Fruit fly (Drosophila melanogaster) whole organism, embryonic: ENCODE data around the gene CG9760.

Source experiments
- Antp ChIP-seq: fragments of 200-800 bp; sonication (Bioruptor generic); optimal IDR thresholded peaks from 3 replicates; lab custom pipeline; 2016; ENCODE audit warnings: missing biosample characterization, missing genetic modification characterization
- CG11398 ChIP-seq: fragments of 200-800 bp; sonication (Bioruptor generic); optimal IDR thresholded peaks from 2 replicates; lab custom pipeline; 2016; ENCODE audit warnings: missing biosample characterization, missing genetic modification characterization
- CG11723 ChIP-seq: fragments of 200-800 bp; sonication (Bioruptor generic); optimal IDR thresholded peaks from 2 replicates; lab custom pipeline; 2017; ENCODE audit warnings: missing biosample characterization, mild to moderate bottlenecking, missing genetic modification characterization
- CG12659 ChIP-seq: fragments of 200-800 bp; sonication (Bioruptor generic); optimal IDR thresholded peaks from 3 replicates; lab custom pipeline; 2017; ENCODE audit warnings: mild to moderate bottlenecking, missing biosample characterization, missing genetic modification reagents, missing genetic modification characterization
- CG15269 ChIP-seq: fragments of 200-800 bp; sonication (Bioruptor generic); optimal IDR thresholded peaks from 2 replicates; lab custom pipeline; 2018; ENCODE audit warnings: missing biosample characterization, mild to moderate bottlenecking, missing genetic modification characterization, moderate library complexity
- CG15479 ChIP-seq: fragments of 200-800 bp; sonication (Bioruptor generic); optimal IDR thresholded peaks from 3 replicates; lab custom pipeline; 2019; ENCODE audit warnings: missing biosample characterization, mild to moderate bottlenecking, missing genetic modification characterization, moderate library complexity
- CG1603 ChIP-seq: fragments of 200-800 bp; sonication (Bioruptor generic); optimal IDR thresholded peaks from 2 replicates; lab custom pipeline; 2019; ENCODE audit warnings: missing biosample characterization, mild to moderate bottlenecking, missing genetic modification characterization, moderate library complexity
- CG17361 ChIP-seq: fragments of 200-800 bp; sonication (Bioruptor generic); IDR thresholded peaks from 3 replicates; pipeline ENCODE4 v1.3.6; 2022; ENCODE audit warnings: missing biosample characterization, missing genetic modification characterization
- CG17385 ChIP-seq: fragments of 200-800 bp; sonication (Bioruptor generic); optimal IDR thresholded peaks from 3 replicates; lab custom pipeline; 2018; ENCODE audit warnings: missing biosample characterization, mild to moderate bottlenecking, missing genetic modification characterization
- CG17829 ChIP-seq: fragments of 200-800 bp; optimal IDR thresholded peaks from 2 replicates; lab custom pipeline; 2019; ENCODE audit warnings: missing biosample characterization, mild to moderate bottlenecking, missing genetic modification characterization, moderate library complexity
- CG1832 ChIP-seq: fragments of 200-800 bp; sonication (Bioruptor generic); optimal IDR thresholded peaks from 2 replicates; lab custom pipeline; 2017; ENCODE audit warnings: missing biosample characterization, mild to moderate bottlenecking, missing genetic modification characterization, inconsistent platforms
- CG2129 ChIP-seq: fragments of 200-800 bp; sonication (Bioruptor generic); IDR thresholded peaks from 2 replicates; pipeline ENCODE4 v1.3.6; 2022; ENCODE audit warnings: missing biosample characterization, missing genetic modification characterization; ENCODE audit not compliant: partially characterized antibody
- CG31365 ChIP-seq: fragments of 200-800 bp; sonication (Bioruptor generic); optimal IDR thresholded peaks from 2 replicates; lab custom pipeline; 2018; ENCODE audit warnings: missing biosample characterization, mild to moderate bottlenecking, missing genetic modification characterization
- CG6654 ChIP-seq: fragments of 200-800 bp; sonication (Bioruptor generic); optimal IDR thresholded peaks from 2 replicates; lab custom pipeline; 2017; ENCODE audit warnings: missing biosample characterization, mild to moderate bottlenecking, missing genetic modification characterization
- CG7786 ChIP-seq: fragments of 200-800 bp; sonication (Bioruptor generic); optimal IDR thresholded peaks from 2 replicates; lab custom pipeline; 2016; ENCODE audit warnings: missing biosample characterization, missing genetic modification characterization
- CG7987 ChIP-seq: fragments of 200-800 bp; sonication (Bioruptor generic); optimal IDR thresholded peaks from 2 replicates; lab custom pipeline; 2018; ENCODE audit warnings: missing biosample characterization, mild to moderate bottlenecking, missing genetic modification characterization, moderate library complexity
- Camta ChIP-seq: fragments of 200-800 bp; sonication (Bioruptor generic); optimal IDR thresholded peaks from 2 replicates; lab custom pipeline; 2016; ENCODE audit warnings: missing biosample characterization, missing genetic modification characterization
- Eip74EF ChIP-seq, 2 experiments: fragments of 200-800 bp in 1 of 2; fragments of >200 bp in 1 of 2; sonication (Bioruptor generic) in 1 of 2; optimal IDR thresholded peaks; 2 replicates each; lab custom pipeline; 2017 to 2019; ENCODE audit warnings: missing biosample characterization in 2 of 2, missing genetic modification characterization in 2 of 2, mild to moderate bottlenecking in 1 of 2, moderate library complexity in 1 of 2
- Fer2 ChIP-seq: fragments of 200-800 bp; sonication (Bioruptor generic); optimal IDR thresholded peaks from 2 replicates; lab custom pipeline; 2018; ENCODE audit warnings: missing biosample characterization, mild to moderate bottlenecking, missing genetic modification characterization, moderate library complexity
- Hr3 ChIP-seq: fragments of 200-800 bp; sonication (Bioruptor generic); optimal IDR thresholded peaks from 3 replicates; lab custom pipeline; 2016; ENCODE audit warnings: missing biosample characterization, missing genetic modification characterization
- Lim3 ChIP-seq: fragments of 200-800 bp; sonication (Bioruptor generic); IDR thresholded peaks from 2 replicates; pipeline ENCODE4 v1.3.6; 2022; ENCODE audit warnings: missing biosample characterization, missing genetic modification characterization
- Meics ChIP-seq: fragments of 200-800 bp; sonication (Bioruptor generic); optimal IDR thresholded peaks from 2 replicates; lab custom pipeline; 2017; ENCODE audit warnings: missing biosample characterization, mild to moderate bottlenecking, missing genetic modification characterization
- Oaz ChIP-seq: fragments of 200-800 bp; sonication (Bioruptor generic); IDR thresholded peaks from 2 replicates; pipeline ENCODE4 v1.3.6; 2022; ENCODE audit warnings: missing biosample characterization, missing genetic modification characterization
- Rx ChIP-seq: fragments of 200-800 bp; sonication (Bioruptor generic); IDR thresholded peaks from 2 replicates; pipeline ENCODE4 v1.3.6; 2022; ENCODE audit warnings: missing biosample characterization, missing genetic modification characterization
- Xbp1 ChIP-seq: fragments of 200-800 bp; sonication (Bioruptor generic); optimal IDR thresholded peaks from 3 replicates; lab custom pipeline; 2016; ENCODE audit warnings: missing biosample characterization, mild to moderate bottlenecking, missing genetic modification characterization
- abd-A ChIP-seq: fragments of 200-800 bp; sonication (Bioruptor generic); optimal IDR thresholded peaks from 3 replicates; lab custom pipeline; 2019; ENCODE audit warnings: missing biosample characterization, mild to moderate bottlenecking, missing genetic modification characterization, moderate library complexity
- amos ChIP-seq: fragments of 200-800 bp; sonication (Bioruptor generic); IDR thresholded peaks from 2 replicates; pipeline ENCODE4 v1.3.6; 2022; ENCODE audit warnings: missing biosample characterization, missing genetic modification characterization; ENCODE audit not compliant: partially characterized antibody
- bigmax ChIP-seq: fragments of 200-800 bp; sonication (Bioruptor generic); optimal IDR thresholded peaks from 2 replicates; lab custom pipeline; 2018; ENCODE audit warnings: missing biosample characterization, mild to moderate bottlenecking, missing genetic modification characterization
- dan ChIP-seq: fragments of 200-800 bp; sonication (Bioruptor generic); IDR thresholded peaks from 2 replicates; pipeline ENCODE4 v1.3.6; 2022; ENCODE audit warnings: missing biosample characterization, missing genetic modification characterization
- danr ChIP-seq: fragments of 200-800 bp; sonication (Bioruptor generic); IDR thresholded peaks from 2 replicates; pipeline ENCODE4 v1.3.6; 2022; ENCODE audit warnings: missing biosample characterization, missing genetic modification characterization
- dati ChIP-seq: fragments of 200-800 bp; sonication (Bioruptor generic); IDR thresholded peaks from 2 replicates; pipeline ENCODE4 v1.3.6; 2022; ENCODE audit warnings: missing biosample characterization, missing genetic modification characterization
- ems ChIP-seq: fragments of 200-800 bp; sonication (Bioruptor generic); optimal IDR thresholded peaks from 3 replicates; lab custom pipeline; 2016; ENCODE audit warnings: missing biosample characterization, missing genetic modification characterization
- fd3F ChIP-seq: fragments of 200-800 bp; sonication (Bioruptor generic); optimal IDR thresholded peaks from 2 replicates; lab custom pipeline; 2018; ENCODE audit warnings: missing biosample characterization, mild to moderate bottlenecking, missing genetic modification characterization, moderate library complexity
- fd64A ChIP-seq: fragments of 200-800 bp; sonication (Bioruptor generic); optimal IDR thresholded peaks from 3 replicates; lab custom pipeline; 2018; ENCODE audit warnings: missing biosample characterization, mild to moderate bottlenecking, missing genetic modification characterization
- gcm ChIP-seq: fragments of 200-800 bp; sonication (Bioruptor generic); optimal IDR thresholded peaks from 2 replicates; lab custom pipeline; 2019; ENCODE audit warnings: missing biosample characterization, mild to moderate bottlenecking, missing genetic modification characterization, moderate library complexity
- gt ChIP-seq: fragments of 200-800 bp; sonication (Bioruptor generic); IDR thresholded peaks from 2 replicates; pipeline ENCODE4 v1.3.6; 2022; ENCODE audit warnings: missing biosample characterization, missing genetic modification characterization
- hbn ChIP-seq: fragments of 200-800 bp; sonication (Bioruptor generic); IDR thresholded peaks from 2 replicates; pipeline ENCODE4 v1.3.6; 2022; ENCODE audit warnings: missing biosample characterization, missing genetic modification characterization; ENCODE audit not compliant: partially characterized antibody
- lmd ChIP-seq: fragments of 200-800 bp; sonication (Bioruptor generic); IDR thresholded peaks from 2 replicates; pipeline ENCODE4 v1.3.6; 2022; ENCODE audit warnings: missing biosample characterization, missing genetic modification characterization
- nau ChIP-seq: fragments of 200-800 bp; sonication (Bioruptor generic); optimal IDR thresholded peaks from 3 replicates; lab custom pipeline; 2017; ENCODE audit warnings: missing biosample characterization, mild to moderate bottlenecking, missing genetic modification characterization, missing genetic modification reagents
- oc ChIP-seq: fragments of 200-800 bp; sonication (Bioruptor generic); optimal IDR thresholded peaks from 2 replicates; lab custom pipeline; 2018; ENCODE audit warnings: missing biosample characterization, mild to moderate bottlenecking, missing genetic modification characterization, moderate library complexity
- odd ChIP-seq: fragments of 200-800 bp; sonication (Bioruptor generic); optimal IDR thresholded peaks from 2 replicates; lab custom pipeline; 2017; ENCODE audit warnings: missing biosample characterization, mild to moderate bottlenecking, missing genetic modification characterization
- org-1 ChIP-seq: fragments of 200-800 bp; sonication (Bioruptor generic); optimal IDR thresholded peaks from 2 replicates; lab custom pipeline; 2017; ENCODE audit warnings: missing biosample characterization, missing genetic modification characterization
- prd ChIP-seq, 3 experiments: fragments of >200 bp in 2 of 3; fragments of 200-800 bp in 1 of 3; sonication (Bioruptor generic) in 1 of 3; optimal IDR thresholded peaks in 2 of 3; IDR thresholded peaks in 1 of 3; 2 replicates in 2 of 3; 3 replicates in 1 of 3; pipeline versions ENCODE4 v1.3.6 to Lab custom; 2017 to 2022; ENCODE audit warnings: missing biosample characterization in 1 of 3, missing genetic modification characterization in 1 of 3
- pum ChIP-seq: fragments of 200-800 bp; sonication (Bioruptor generic); optimal IDR thresholded peaks from 2 replicates; lab custom pipeline; 2016; ENCODE audit warnings: missing biosample characterization, missing genetic modification characterization
- ro ChIP-seq: fragments of 200-800 bp; sonication (Bioruptor generic); IDR thresholded peaks from 2 replicates; pipeline ENCODE4 v1.3.6; 2022; ENCODE audit warnings: missing biosample characterization, missing genetic modification characterization
- sens ChIP-seq: fragments of 200-800 bp; sonication (Bioruptor generic); peaks from one replicate; lab custom pipeline; 2016; ENCODE audit warnings: missing biosample characterization, missing genetic modification characterization
- tap ChIP-seq: fragments of 200-800 bp; optimal IDR thresholded peaks from 3 replicates; lab custom pipeline; 2019; ENCODE audit warnings: missing biosample characterization, mild to moderate bottlenecking, missing genetic modification characterization, moderate library complexity
- tio ChIP-seq: fragments of 200-800 bp; sonication (Bioruptor generic); optimal IDR thresholded peaks from 2 replicates; lab custom pipeline; 2017; ENCODE audit warnings: missing biosample characterization, missing genetic modification characterization, inconsistent platforms

The CG9760 gene

dm6 chr3L:12138113-12138899 lies 25.2 kb downstream of the CG9760 start, which contains the start of the genes ND-SGDH and RhoGAP68F (continued):
- TF ChIP-seq danr (GFP tag; lab: Robert Waterston, UW) (peak; percentile 17; the same call in 1 of the 2 replicates), hbn (peak; percentile 91), dati (GFP tag; lab: Robert Waterston, UW) (no peak), gt (no peak), tio (peak; percentile 72), CG31365 (tag; lab: Kevin White, UChicago) (no peak), tap (tag; lab: Kevin White, UChicago) (peak; percentile 48), Camta (GFP tag; lab: Kevin White, UChicago) (peak; percentile 65), CG12659 (GFP tag; lab: Kevin White, UChicago) (peak; percentile 89), gcm (peak; percentile 40), CG2129 (peak; percentile 84), CG7786 (peak; percentile 70), CG1832 (no peak), CG7987 (GFP tag; lab: Kevin White, UChicago) (no peak), bigmax (no peak), CG15479 (no peak), ro (GFP tag; lab: Robert Waterston, UW) (no peak), ems (peak; percentile 66), fd64A (GFP tag; lab: Kevin White, UChicago) (no peak), amos (GFP tag; lab: Robert Waterston, UW) (peak; percentile 84), org-1 (GFP tag; lab: Kevin White, UChicago) (no peak), Antp (GFP tag; lab: Kevin White, UChicago) (peak; percentile 63), lmd (GFP tag; lab: Robert Waterston, UW) (peak; percentile 77), CG17385 (GFP tag; lab: Kevin White, UChicago) (peak; percentile 66), oc (tag; lab: Kevin White, UChicago) (peak; percentile 29), prd (optimal IDR thresholded peaks at IDR 0.05; lab: Kevin White, UChicago) (no peak), prd (GFP tag; IDR thresholded peaks at IDR 0.05; lab: Robert Waterston, UW) (peak; percentile 80; the same call in 2 of the 3 replicates), dan (GFP tag; lab: Robert Waterston, UW) (no peak), CG1603 (tag; lab: Kevin White, UChicago) (peak; percentile 18), Fer2 (peak; percentile 69), CG6654 (GFP tag; lab: Kevin White, UChicago) (peak; percentile 36), Xbp1 (GFP tag; lab: Kevin White, UChicago) (peak; percentile 83), fd3F (GFP tag; lab: Kevin White, UChicago) (peak; percentile 71), abd-A (tag; lab: Kevin White, UChicago) (no peak), Lim3 (GFP tag; lab: Robert Waterston, UW) (no peak), Oaz (GFP tag; lab: Robert Waterston, UW) (peak; percentile 52; the same call in 1 of the 2 replicates), nau (GFP tag; lab: Kevin White, UChicago) (no peak), CG11398 (peak; percentile 42), pum (GFP tag; lab: Kevin White, UChicago) (peak; percentile 68), Eip74EF (GFP tag; optimal IDR thresholded peaks at IDR 0.05; lab: Kevin White, UChicago) (peak in 1 of 2 experiments; percentile 28), CG17829 (tag; lab: Kevin White, UChicago) (peak; percentile 82), sens (GFP tag; lab: Kevin White, UChicago) (peak; percentile 92), Meics (peak; percentile 66), CG17361 (GFP tag; lab: Robert Waterston, UW) (peak; percentile 87), CG15269 (tag; lab: Kevin White, UChicago) (peak; percentile 74), Rx (GFP tag; lab: Robert Waterston, UW) (no peak; the same call in 1 of the 2 replicates), Hr3 (GFP tag; lab: Kevin White, UChicago) (peak; percentile 81), odd (GFP tag; lab: Kevin White, UChicago) (no peak), CG11723 (GFP tag; lab: Kevin White, UChicago) (peak; percentile 71)
